Fruit fly (Drosophila melanogaster) whole organism, embryonic: Measurements from ENCODE around the gene CG13113.
A peak's percentile ranks its signal among the peaks of the same experiment; 100 is the strongest.

ENCODE experiments used
- Aef1 ChIP-seq: fragments of 200-800 bp; sonication (Bioruptor generic); IDR thresholded peaks from 3 replicates; pipeline ENCODE4 v1.3.6; 2022; ENCODE audit warnings: missing biosample characterization, missing genetic modification characterization
- CG10543 ChIP-seq: fragments of 200-800 bp; sonication (Bioruptor generic); optimal IDR thresholded peaks from 3 replicates; lab custom pipeline; 2017; ENCODE audit warnings: missing biosample characterization, mild to moderate bottlenecking, missing genetic modification characterization, moderate library complexity
- CG10654 ChIP-seq: fragments of 200-800 bp; sonication (Bioruptor generic); optimal IDR thresholded peaks from 2 replicates; lab custom pipeline; 2016; ENCODE audit warnings: missing biosample characterization, missing genetic modification characterization
- CG11456 ChIP-seq: fragments of 200-800 bp; sonication (Bioruptor generic); IDR thresholded peaks from 3 replicates; pipeline ENCODE4 v1.3.6; 2022; ENCODE audit warnings: missing biosample characterization, missing genetic modification characterization
- CG12391 ChIP-seq: fragments of 200-800 bp; sonication (Bioruptor generic); optimal IDR thresholded peaks from 3 replicates; lab custom pipeline; 2018; ENCODE audit warnings: missing biosample characterization, mild to moderate bottlenecking, missing genetic modification characterization, moderate library complexity
- CG12769 ChIP-seq: fragments of 200-800 bp; sonication (Bioruptor generic); optimal IDR thresholded peaks from 2 replicates; lab custom pipeline; 2019; ENCODE audit warnings: missing biosample characterization, mild to moderate bottlenecking, missing genetic modification characterization, moderate library complexity
- CG12942 ChIP-seq: fragments of 200-800 bp; sonication (Bioruptor generic); optimal IDR thresholded peaks from 3 replicates; lab custom pipeline; 2016; ENCODE audit warnings: missing biosample characterization, missing genetic modification characterization
- CG15514 ChIP-seq: fragments of 200-800 bp; sonication (Bioruptor generic); optimal IDR thresholded peaks from 3 replicates; lab custom pipeline; 2017; ENCODE audit warnings: missing biosample characterization, missing genetic modification characterization, mild to moderate bottlenecking, moderate library complexity, missing genetic modification reagents
- CG15696 ChIP-seq: fragments of 200-800 bp; sonication (Bioruptor generic); optimal IDR thresholded peaks from 2 replicates; lab custom pipeline; 2019; ENCODE audit warnings: missing biosample characterization, mild to moderate bottlenecking, missing genetic modification characterization, moderate library complexity
- CG17802 ChIP-seq: fragments of 200-800 bp; sonication (Bioruptor generic); optimal IDR thresholded peaks from 2 replicates; lab custom pipeline; 2018; ENCODE audit warnings: missing biosample characterization, mild to moderate bottlenecking, missing genetic modification characterization, moderate library complexity
- CG18599 ChIP-seq: fragments of 200-800 bp; sonication (Bioruptor generic); optimal IDR thresholded peaks from 3 replicates; lab custom pipeline; 2017; ENCODE audit warnings: missing biosample characterization, missing genetic modification characterization, mild to moderate bottlenecking, moderate library complexity, missing genetic modification reagents
- CG18619 ChIP-seq: fragments of 200-800 bp; sonication (Bioruptor generic); optimal IDR thresholded peaks from 3 replicates; lab custom pipeline; 2017; ENCODE audit warnings: missing biosample characterization, mild to moderate bottlenecking, missing genetic modification characterization
- CG2116 ChIP-seq: fragments of 200-800 bp; sonication (Bioruptor generic); optimal IDR thresholded peaks from 3 replicates; lab custom pipeline; 2018; ENCODE audit warnings: missing biosample characterization, mild to moderate bottlenecking, missing genetic modification characterization
- CG2678 ChIP-seq: fragments of 200-800 bp; sonication (Bioruptor generic); optimal IDR thresholded peaks from 3 replicates; lab custom pipeline; 2019; ENCODE audit warnings: missing biosample characterization, mild to moderate bottlenecking, missing genetic modification characterization, moderate library complexity
- CG30403 ChIP-seq: fragments of 200-800 bp; sonication (Bioruptor generic); optimal IDR thresholded peaks from 3 replicates; lab custom pipeline; 2016; ENCODE audit warnings: missing biosample characterization, missing genetic modification characterization
- CG32532 ChIP-seq: fragments of 200-800 bp; sonication (Bioruptor generic); IDR thresholded peaks from 2 replicates; pipeline ENCODE4 v1.3.6; 2022; ENCODE audit warnings: missing biosample characterization, missing genetic modification characterization
- CG3847 ChIP-seq: fragments of 200-800 bp; sonication (Bioruptor generic); IDR thresholded peaks from 2 replicates; pipeline ENCODE4 v1.3.6; 2022; ENCODE audit warnings: missing biosample characterization, missing genetic modification characterization
- CG4730 ChIP-seq: fragments of 200-800 bp; sonication (Bioruptor generic); IDR thresholded peaks from 2 replicates; pipeline ENCODE4 v1.3.6; 2022; ENCODE audit warnings: missing biosample characterization, missing genetic modification characterization
- CG5245 ChIP-seq: fragments of 200-800 bp; sonication (Bioruptor generic); optimal IDR thresholded peaks from 3 replicates; lab custom pipeline; 2016; ENCODE audit warnings: missing biosample characterization, missing genetic modification characterization
- CG7556 ChIP-seq: fragments of 200-800 bp; sonication (Bioruptor generic); optimal IDR thresholded peaks from 2 replicates; lab custom pipeline; 2017; ENCODE audit warnings: missing biosample characterization, mild to moderate bottlenecking, missing genetic modification characterization
- Deaf1 ChIP-seq: fragments of 200-800 bp; optimal IDR thresholded peaks from 3 replicates; lab custom pipeline; 2019; ENCODE audit warnings: missing biosample characterization, mild to moderate bottlenecking, missing genetic modification characterization, moderate library complexity
- Drgx ChIP-seq: fragments of 200-800 bp; sonication (Bioruptor generic); IDR thresholded peaks from 2 replicates; pipeline ENCODE4 v1.3.6; 2022; ENCODE audit warnings: missing biosample characterization, missing genetic modification characterization
- Ets97D ChIP-seq: fragments of 200-800 bp; sonication (Bioruptor generic); optimal IDR thresholded peaks from 3 replicates; lab custom pipeline; 2016; ENCODE audit warnings: missing biosample characterization, missing genetic modification characterization
- Gug ChIP-seq: fragments of 200-800 bp; sonication (Bioruptor generic); IDR thresholded peaks from 4 replicates; pipeline ENCODE4 v1.3.6; 2022; ENCODE audit warnings: missing biosample characterization, missing genetic modification characterization
- Hsf ChIP-seq: fragments of 200-800 bp; sonication (Bioruptor generic); optimal IDR thresholded peaks from 3 replicates; lab custom pipeline; 2016; ENCODE audit warnings: missing biosample characterization, missing genetic modification characterization
- Lpt ChIP-seq: fragments of >200 bp; optimal IDR thresholded peaks from 2 replicates; lab custom pipeline; 2018; ENCODE audit warnings: missing biosample characterization, missing genetic modification characterization
- MBD-R2 ChIP-seq: fragments of 200-800 bp; sonication (Bioruptor generic); IDR thresholded peaks from 2 replicates; pipeline ENCODE4 v1.3.6; 2022; ENCODE audit warnings: missing biosample characterization, missing genetic modification characterization
- Sox100B ChIP-seq: fragments of 200-800 bp; sonication (Bioruptor generic); optimal IDR thresholded peaks from 3 replicates; lab custom pipeline; 2018; ENCODE audit warnings: missing biosample characterization, mild to moderate bottlenecking, missing genetic modification characterization
- Trl ChIP-seq, 3 experiments: fragments of >200 bp in 2 of 3; fragments of 200-800 bp in 1 of 3; sonication (Bioruptor generic) in 1 of 3; optimal IDR thresholded peaks; 2 replicates in 1 of 3; 3 replicates in 2 of 3; lab custom pipeline; 2016 to 2017; ENCODE audit warnings: missing biosample characterization in 1 of 3, missing genetic modification characterization in 1 of 3
- Usf ChIP-seq: fragments of 200-800 bp; sonication (Bioruptor generic); optimal IDR thresholded peaks from 2 replicates; lab custom pipeline; 2017; ENCODE audit warnings: missing genotype, missing biosample characterization, missing genetic modification characterization
- amos ChIP-seq: fragments of 200-800 bp; sonication (Bioruptor generic); IDR thresholded peaks from 2 replicates; pipeline ENCODE4 v1.3.6; 2022; ENCODE audit warnings: missing biosample characterization, missing genetic modification characterization; ENCODE audit not compliant: partially characterized antibody
- crc ChIP-seq: fragments of 200-800 bp; sonication (Bioruptor generic); optimal IDR thresholded peaks from 2 replicates; lab custom pipeline; 2016; ENCODE audit warnings: missing biosample characterization, missing genetic modification characterization
- croc ChIP-seq: fragments of 200-800 bp; sonication (Bioruptor generic); conservative IDR thresholded peaks from 3 replicates; pipeline ENCODE4 v1.3.6; 2022; ENCODE audit warnings: missing biosample characterization, missing genetic modification characterization
- crol ChIP-seq: fragments of 200-800 bp; sonication (Bioruptor generic); IDR thresholded peaks from 2 replicates; pipeline ENCODE4 v1.3.6; 2022; ENCODE audit warnings: missing biosample characterization, missing genetic modification characterization
- jing ChIP-seq: fragments of 200-800 bp; sonication (Bioruptor generic); optimal IDR thresholded peaks from 2 replicates; lab custom pipeline; 2018; ENCODE audit warnings: missing biosample characterization, mild to moderate bottlenecking, missing genetic modification characterization
- kah ChIP-seq: fragments of 200-800 bp; sonication (Bioruptor generic); optimal IDR thresholded peaks from 2 replicates; lab custom pipeline; 2018; ENCODE audit warnings: missing biosample characterization, mild to moderate bottlenecking, missing genetic modification characterization
- lilli ChIP-seq: fragments of 200-800 bp; sonication (Bioruptor generic); optimal IDR thresholded peaks from 3 replicates; lab custom pipeline; 2016; ENCODE audit warnings: missing biosample characterization, missing genetic modification characterization
- maf-S ChIP-seq: fragments of 200-800 bp; sonication (Bioruptor generic); optimal IDR thresholded peaks from 2 replicates; lab custom pipeline; 2016; ENCODE audit warnings: missing biosample characterization, missing genetic modification characterization
- odd ChIP-seq: fragments of 200-800 bp; sonication (Bioruptor generic); optimal IDR thresholded peaks from 2 replicates; lab custom pipeline; 2017; ENCODE audit warnings: missing biosample characterization, mild to moderate bottlenecking, missing genetic modification characterization
- pros ChIP-seq: fragments of 200-800 bp; sonication (Bioruptor generic); optimal IDR thresholded peaks from 3 replicates; lab custom pipeline; 2019; ENCODE audit warnings: missing biosample characterization, mild to moderate bottlenecking, missing genetic modification characterization, moderate library complexity
- repo ChIP-seq: fragments of 200-800 bp; sonication (Bioruptor generic); optimal IDR thresholded peaks from 2 replicates; lab custom pipeline; 2016; ENCODE audit warnings: missing biosample characterization, missing genetic modification characterization
- sc ChIP-seq, 3 experiments: fragments of >200 bp in 2 of 3; fragments of 200-800 bp in 1 of 3; sonication (Bioruptor generic) in 1 of 3; optimal IDR thresholded peaks; 2 replicates in 2 of 3; 3 replicates in 1 of 3; lab custom pipeline; 2017; ENCODE audit warnings: mild to moderate bottlenecking in 1 of 3, missing biosample characterization in 1 of 3, missing genetic modification characterization in 1 of 3, missing genetic modification reagents in 1 of 3
- sd ChIP-seq: fragments of 200-800 bp; sonication (Bioruptor generic); optimal IDR thresholded peaks from 3 replicates; lab custom pipeline; 2018; ENCODE audit warnings: missing biosample characterization, mild to moderate bottlenecking, missing genetic modification characterization, moderate library complexity
- sim ChIP-seq: fragments of 200-800 bp; sonication (Bioruptor generic); IDR thresholded peaks from 2 replicates; pipeline ENCODE4 v1.3.6; 2022; ENCODE audit warnings: missing biosample characterization, missing genetic modification characterization
- slbo ChIP-seq: fragments of 200-800 bp; sonication (Bioruptor generic); IDR thresholded peaks from 2 replicates; pipeline ENCODE4 v1.3.6; 2022; ENCODE audit warnings: missing biosample characterization, missing genetic modification characterization
- stwl ChIP-seq: fragments of 200-800 bp; sonication (Bioruptor generic); optimal IDR thresholded peaks from 3 replicates; lab custom pipeline; 2018; ENCODE audit warnings: missing biosample characterization, mild to moderate bottlenecking, missing genetic modification characterization, moderate library complexity
- tio ChIP-seq: fragments of 200-800 bp; sonication (Bioruptor generic); optimal IDR thresholded peaks from 2 replicates; lab custom pipeline; 2017; ENCODE audit warnings: missing biosample characterization, missing genetic modification characterization, inconsistent platforms
- ttk ChIP-seq: fragments of 200-800 bp; sonication (Bioruptor generic); IDR thresholded peaks from 2 replicates; pipeline ENCODE4 v2.1.2; 2022; ENCODE audit warnings: missing biosample characterization, missing genetic modification characterization
- unpg ChIP-seq: fragments of 200-800 bp; sonication (Bioruptor generic); optimal IDR thresholded peaks from 3 replicates; lab custom pipeline; 2018; ENCODE audit warnings: missing biosample characterization, mild to moderate bottlenecking, missing genetic modification characterization, moderate library complexity

CG13113 gene

dm6 chr2L:9557858-9558257, 13.9 kb downstream of the CG13113 start:
- peak; percentile 55 for TF ChIP-seq kah (GFP tag; lab: Kevin White, UChicago)
- TF ChIP-seq Trl (optimal IDR thresholded peaks at IDR 0.05; lab: Kevin White, UChicago), result peak in 1 of 2 experiments; percentile 12
- TF ChIP-seq Trl (GFP tag; optimal IDR thresholded peaks at IDR 0.05; lab: Kevin White, UChicago), result no peak
- no peak for TF ChIP-seq sim (GFP tag; lab: Robert Waterston, UW)
- TF ChIP-seq crol (GFP tag; lab: Robert Waterston, UW), result peak; percentile 62
- peak; percentile 57 for TF ChIP-seq sd (tag; lab: Kevin White, UChicago)
- TF ChIP-seq slbo (GFP tag; lab: Robert Waterston, UW), result peak; percentile 6; the same call in 1 of the 2 replicates
- TF ChIP-seq pros, result no peak
- peak; percentile 85 for TF ChIP-seq CG12769 (tag; lab: Kevin White, UChicago)
- peak; percentile 9 for TF ChIP-seq CG10543 (GFP tag; lab: Kevin White, UChicago)
- TF ChIP-seq CG12942, result no peak

- TF ChIP-seq CG18619, result no peak
- no peak for TF ChIP-seq CG12391 (tag; lab: Kevin White, UChicago)
- no peak for TF ChIP-seq CG4730 (GFP tag; lab: Robert Waterston, UW)
- TF ChIP-seq CG5245, result no peak
- TF ChIP-seq CG30403 (GFP tag; lab: Kevin White, UChicago), result no peak
- peak; percentile 70 for TF ChIP-seq Deaf1 (tag; lab: Kevin White, UChicago)
- no peak for TF ChIP-seq Usf (GFP tag; lab: Kevin White, UChicago)
- TF ChIP-seq CG11456 (GFP tag; lab: Robert Waterston, UW), result 0 out of 3 replicates have a peak, but pooled peaks have one; percentile 32
- TF ChIP-seq CG32532, result peak; percentile 9; the same call in 1 of the 2 replicates
- TF ChIP-seq lilli (GFP tag; lab: Kevin White, UChicago), result no peak
- no peak for TF ChIP-seq crc (GFP tag; lab: Kevin White, UChicago)
- no peak for TF ChIP-seq Aef1
- TF ChIP-seq kah (GFP tag; lab: Kevin White, UChicago), result no peak
- no peak for TF ChIP-seq CG2678 (tag; lab: Kevin White, UChicago)
- TF ChIP-seq repo (GFP tag; lab: Kevin White, UChicago), result no peak
- TF ChIP-seq Hsf, result no peak
- no peak for TF ChIP-seq CG18599 (GFP tag; lab: Kevin White, UChicago)
- TF ChIP-seq tio (GFP tag; lab: Kevin White, UChicago), result no peak
- no peak for TF ChIP-seq maf-S (GFP tag; lab: Kevin White, UChicago)
- TF ChIP-seq CG2116 (GFP tag; lab: Kevin White, UChicago), result no peak
- no peak for TF ChIP-seq CG17802 (tag; lab: Kevin White, UChicago)
- no peak for TF ChIP-seq croc
- no peak for TF ChIP-seq CG7556 (GFP tag; lab: Kevin White, UChicago)
- TF ChIP-seq ttk (GFP tag; lab: Robert Waterston, UW), result no peak
- no peak for TF ChIP-seq Lpt (GFP tag; lab: Kevin White, UChicago)
- no peak for TF ChIP-seq sc (optimal IDR thresholded peaks at IDR 0.05; lab: Kevin White, UChicago)
- TF ChIP-seq sc (GFP tag; optimal IDR thresholded peaks at IDR 0.05; lab: Kevin White, UChicago), result no peak
- peak; percentile 57; the same call in 1 of the 2 replicates for TF ChIP-seq Drgx (GFP tag; lab: Robert Waterston, UW)
- no peak for TF ChIP-seq jing (GFP tag; lab: Kevin White, UChicago)
- no peak for TF ChIP-seq MBD-R2 (GFP tag; lab: Robert Waterston, UW)
- TF ChIP-seq CG15696 (tag; lab: Kevin White, UChicago), result no peak
- no peak for TF ChIP-seq CG15514
- TF ChIP-seq odd (GFP tag; lab: Kevin White, UChicago), result no peak
- TF ChIP-seq amos (GFP tag; lab: Robert Waterston, UW), result no peak
- no peak for TF ChIP-seq unpg (GFP tag; lab: Kevin White, UChicago)
- no peak for TF ChIP-seq stwl (tag; lab: Kevin White, UChicago)
- TF ChIP-seq CG10654, result no peak
- TF ChIP-seq Sox100B (GFP tag; lab: Kevin White, UChicago), result no peak
- no peak for TF ChIP-seq CG3847 (GFP tag; lab: Robert Waterston, UW)
- TF ChIP-seq Gug (GFP tag; lab: Robert Waterston, UW), result no peak
- no peak for TF ChIP-seq Ets97D (GFP tag; lab: Kevin White, UChicago)
Measured at dm6 chr2L:9560045-9560587, 16.1 kb downstream of the CG13113 start.
